Worm (Caenorhabditis elegans) whole organism, young adult: ENCODE measurements around the gene rei-2.

Source experiments
- B0336.3 ChIP-seq: fragments of 200-800 bp; sonication (Bioruptor generic); IDR thresholded peaks from 2 replicates; pipeline ENCODE4 v1.3.6; 2022; ENCODE audit warnings: missing genetic modification characterization, missing compliant biosample characterization
- F39B2.1 ChIP-seq: fragments of 200-800 bp; sonication (Bioruptor generic); IDR thresholded peaks from 2 replicates; pipeline ENCODE4 v1.3.6; 2022; ENCODE audit warnings: missing genetic modification reagents, missing genetic modification characterization, missing compliant biosample characterization
- K11D2.4 ChIP-seq: fragments of 200-800 bp; sonication (Bioruptor generic); IDR thresholded peaks from 2 replicates; pipeline ENCODE4 v1.3.6; 2022; ENCODE audit warnings: missing genetic modification reagents, missing genetic modification characterization, missing compliant biosample characterization
- T07F8.4 ChIP-seq: sonication (generic microtip); optimal IDR thresholded peaks from 2 replicates; lab custom pipeline; 2016; ENCODE audit warnings: mild to moderate bottlenecking, missing genetic modification characterization, moderate library complexity, missing compliant biosample characterization
- T26A5.8 ChIP-seq: sonication (generic microtip); optimal IDR thresholded peaks from 2 replicates; lab custom pipeline; 2016; ENCODE audit warnings: missing genetic modification characterization, missing compliant biosample characterization
- Y53F4B.3 ChIP-seq: fragments of 200-800 bp; sonication (Bioruptor generic); IDR thresholded peaks from 2 replicates; pipeline ENCODE4 v1.3.6; 2022; ENCODE audit warnings: missing genetic modification reagents, missing genetic modification characterization, missing compliant biosample characterization
- ama-1 ChIP-seq, 3 experiments: fragments of 150-350 bp in 1 of 3; sonication (generic microtip) in 2 of 3; optimal IDR thresholded peaks; 2 replicates each; lab custom pipeline; 2014 to 2018; ENCODE audit warnings: missing biosample characterization in 2 of 3, missing genetic modification characterization in 2 of 3, missing genetic modification reagents in 2 of 3
- aptf-2 ChIP-seq: fragments of 200-800 bp; sonication (Bioruptor generic); conservative IDR thresholded peaks from 2 replicates; pipeline ENCODE4 v1.3.6; 2022; ENCODE audit warnings: missing genetic modification reagents, missing genetic modification characterization, missing compliant biosample characterization
- attf-5 ChIP-seq: fragments of 200-800 bp; sonication (Bioruptor generic); optimal IDR thresholded peaks from 2 replicates; lab custom pipeline; 2018; ENCODE audit warnings: mild to moderate bottlenecking, missing genetic modification characterization, missing compliant biosample characterization
- cebp-1 ChIP-seq, 2 experiments: fragments of 200-800 bp in 1 of 2; sonication (Bioruptor generic) in 1 of 2; sonication (generic microtip) in 1 of 2; IDR thresholded peaks in 1 of 2; optimal IDR thresholded peaks in 1 of 2; 2 replicates each; pipeline versions ENCODE4 v1.3.6 to Lab custom; 2017 to 2022; ENCODE audit warnings: missing compliant biosample characterization in 2 of 2, missing genetic modification characterization in 2 of 2, mild to moderate bottlenecking in 1 of 2, missing genetic modification reagents in 1 of 2, moderate library complexity in 1 of 2
- cebp-2 ChIP-seq: fragments of 200-800 bp; sonication (Bioruptor generic); IDR thresholded peaks from 2 replicates; pipeline ENCODE4 v1.3.6; 2022; ENCODE audit warnings: missing genetic modification characterization, missing compliant biosample characterization
- ceh-27 ChIP-seq: fragments of 200-800 bp; sonication (Bioruptor generic); optimal IDR thresholded peaks from 2 replicates; lab custom pipeline; 2018; ENCODE audit warnings: mild to moderate bottlenecking, missing genetic modification characterization, moderate library complexity, missing compliant biosample characterization
- ceh-91 ChIP-seq: fragments of 200-800 bp; sonication (Bioruptor generic); IDR thresholded peaks from 2 replicates; pipeline ENCODE4 v1.3.6; 2022; ENCODE audit warnings: missing genetic modification reagents, missing genetic modification characterization, missing compliant biosample characterization
- dox-1 ChIP-seq: fragments of 200-800 bp; sonication (Bioruptor generic); IDR thresholded peaks from 2 replicates; pipeline ENCODE4 v1.3.6; 2022; ENCODE audit warnings: missing genetic modification reagents, missing genetic modification characterization, missing compliant biosample characterization
- efl-1 ChIP-seq: fragments of 150-350 bp; optimal IDR thresholded peaks from 2 replicates; lab custom pipeline; 2014; ENCODE audit warnings: missing biosample characterization, missing genetic modification reagents, missing genetic modification characterization
- egrh-3 ChIP-seq: fragments of 200-800 bp; sonication (Bioruptor generic); IDR thresholded peaks from 2 replicates; pipeline ENCODE4 v1.3.6; 2022; ENCODE audit warnings: missing genetic modification reagents, missing genetic modification characterization, missing compliant biosample characterization
- hmg-1.2 ChIP-seq: fragments of 200-800 bp; sonication (Bioruptor generic); IDR thresholded peaks from 2 replicates; pipeline ENCODE4 v1.3.6; 2022; ENCODE audit warnings: missing genetic modification reagents, missing genetic modification characterization, missing compliant biosample characterization
- hsf-1 ChIP-seq: fragments of 200-800 bp; sonication (Bioruptor generic); IDR thresholded peaks from 2 replicates; pipeline ENCODE4 v1.3.6; 2022; ENCODE audit warnings: missing genetic modification reagents, missing genetic modification characterization, missing compliant biosample characterization
- let-607 ChIP-seq, 2 experiments: fragments of 200-800 bp in 1 of 2; sonication (Bioruptor generic) in 1 of 2; sonication (generic microtip) in 1 of 2; optimal IDR thresholded peaks; 2 replicates each; lab custom pipeline; 2016 to 2018; ENCODE audit warnings: mild to moderate bottlenecking in 2 of 2, missing compliant biosample characterization in 2 of 2, missing genetic modification characterization in 2 of 2, moderate library complexity in 2 of 2, missing genotype in 1 of 2
- lin-40 ChIP-seq: sonication (generic microtip); optimal IDR thresholded peaks from 2 replicates; lab custom pipeline; 2016; ENCODE audit warnings: missing genetic modification characterization, mild to moderate bottlenecking, missing compliant biosample characterization, missing genotype, missing genetic modification reagents
- lin-54 ChIP-seq: fragments of 200-800 bp; sonication (Bioruptor generic); optimal IDR thresholded peaks from 2 replicates; lab custom pipeline; 2018; ENCODE audit warnings: mild to moderate bottlenecking, missing genetic modification characterization, missing compliant biosample characterization
- mcd-1 ChIP-seq: fragments of 200-800 bp; sonication (Bioruptor generic); IDR thresholded peaks from 2 replicates; pipeline ENCODE4 v1.3.6; 2022; ENCODE audit warnings: missing genetic modification reagents, missing genetic modification characterization, missing compliant biosample characterization
- nhr-120 ChIP-seq: fragments of 200-800 bp; sonication (Bioruptor generic); IDR thresholded peaks from 2 replicates; pipeline ENCODE4 v1.3.6; 2022; ENCODE audit warnings: missing genetic modification characterization, missing compliant biosample characterization
- nhr-80 ChIP-seq: sonication (generic microtip); optimal IDR thresholded peaks from 2 replicates; lab custom pipeline; 2016; ENCODE audit warnings: missing genetic modification characterization, missing compliant biosample characterization
- pbrm-1 ChIP-seq: fragments of 200-800 bp; sonication (Bioruptor generic); IDR thresholded peaks from 2 replicates; pipeline ENCODE4 v1.3.6; 2022; ENCODE audit warnings: missing genetic modification reagents, missing genetic modification characterization, missing compliant biosample characterization
- pha-4 ChIP-seq: fragments of 150-350 bp; sonication (generic microtip); optimal IDR thresholded peaks from 2 replicates; lab custom pipeline; 2014; ENCODE audit warnings: missing biosample characterization, missing genetic modification reagents, missing genetic modification characterization
- rcor-1 ChIP-seq: fragments of 200-800 bp; sonication (Bioruptor generic); IDR thresholded peaks from 2 replicates; pipeline ENCODE4 v1.3.6; 2022; ENCODE audit warnings: missing genetic modification reagents, missing genetic modification characterization, missing compliant biosample characterization
- sea-2 ChIP-seq: fragments of 200-800 bp; sonication (Bioruptor generic); IDR thresholded peaks from 2 replicates; pipeline ENCODE4 v1.3.6; 2022; ENCODE audit warnings: missing genetic modification characterization, missing compliant biosample characterization
- snpc-1.3 ChIP-seq: sonication (generic microtip); optimal IDR thresholded peaks from 2 replicates; lab custom pipeline; 2017; ENCODE audit warnings: missing genetic modification characterization, mild to moderate bottlenecking, missing compliant biosample characterization, antibody characterized with exemption, moderate library complexity, missing genotype, missing genetic modification reagents; ENCODE audit not compliant: insufficient read depth
- snpc-4 ChIP-seq, 5 experiments: fragments of 150-350 bp in 1 of 5; sonication (generic microtip) in 4 of 5; optimal IDR thresholded peaks; 2 replicates each; lab custom pipeline; 2014 to 2018; ENCODE audit warnings: missing genetic modification characterization in 5 of 5, missing biosample characterization in 3 of 5, antibody characterized with exemption in 2 of 5, mild to moderate bottlenecking in 2 of 5, missing compliant biosample characterization in 2 of 5, missing genotype in 2 of 5, moderate library complexity in 2 of 5, missing genetic modification reagents in 1 of 5
- somi-1 ChIP-seq: fragments of 200-800 bp; sonication (Bioruptor generic); optimal IDR thresholded peaks from 2 replicates; lab custom pipeline; 2018; ENCODE audit warnings: mild to moderate bottlenecking, missing genetic modification characterization, missing compliant biosample characterization
- xnd-1 ChIP-seq: sonication (generic microtip); optimal IDR thresholded peaks from 2 replicates; lab custom pipeline; 2016; ENCODE audit warnings: missing genotype, missing genetic modification reagents, missing genetic modification characterization, missing compliant biosample characterization
- zfh-2 ChIP-seq: fragments of 200-800 bp; sonication (Bioruptor generic); conservative IDR thresholded peaks from 2 replicates; pipeline ENCODE4 v1.3.6; 2022; ENCODE audit warnings: missing genetic modification reagents, missing genetic modification characterization, missing compliant biosample characterization
- zim-3 ChIP-seq: sonication (generic microtip); optimal IDR thresholded peaks from 2 replicates; lab custom pipeline; 2017; ENCODE audit warnings: mild to moderate bottlenecking, missing genetic modification characterization, moderate library complexity, missing compliant biosample characterization
- ztf-28 ChIP-seq: fragments of 200-800 bp; sonication (Bioruptor generic); IDR thresholded peaks from 2 replicates; pipeline ENCODE4 v1.3.6; 2022; ENCODE audit warnings: missing genetic modification reagents, missing genetic modification characterization, missing compliant biosample characterization

Gene rei-2

DNA sequence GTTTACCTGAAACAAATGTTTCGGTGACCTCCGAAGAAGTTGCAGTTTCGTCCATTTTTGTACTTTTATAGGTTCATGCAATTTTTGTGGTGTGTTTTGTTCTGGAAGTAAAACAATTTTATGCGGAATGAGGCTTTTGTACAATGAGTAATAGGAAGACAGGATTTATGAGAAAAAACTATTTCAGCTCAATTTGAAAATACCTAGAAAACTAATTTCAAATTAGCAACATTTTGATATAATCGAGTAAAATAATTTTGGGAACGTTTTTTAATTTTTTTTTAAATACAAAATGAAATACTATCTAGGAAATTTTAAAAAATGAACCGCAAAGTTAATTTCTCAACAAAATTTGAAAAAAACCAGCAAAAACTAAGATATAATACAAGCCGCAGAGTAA lies at the start of gene rei-2:
rei-2 (minus strand) TSS at position 101 of the 400 bp plus-strand sequence.
- TF ChIP-seq cebp-2 (GFP tag; lab: Robert Waterston, UW): no peak
- no peak for TF ChIP-seq hsf-1 (GFP tag; lab: Robert Waterston, UW)
- no peak for TF ChIP-seq rcor-1 (GFP tag; lab: Robert Waterston, UW)
- no peak for TF ChIP-seq efl-1
- TF ChIP-seq K11D2.4 (GFP tag; lab: Robert Waterston, UW): no peak
- TF ChIP-seq zim-3 (tag; lab: Kevin White, UChicago): no peak
- no peak for TF ChIP-seq nhr-120
- no peak for TF ChIP-seq aptf-2 (GFP tag; lab: Robert Waterston, UW)
- TF ChIP-seq snpc-1.3 (tag; lab: Kevin White, UChicago): no peak
- TF ChIP-seq xnd-1: no peak
- TF ChIP-seq, all 124 proteins: peak for 0

ce11 chrX:1128503-1129036 lies 40.6 kb upstream of the rei-2 start, which contains the start of gene snx-1:
Gene snx-1 (plus strand): TSS chrX:1128986.
- TF ChIP-seq ceh-91 (GFP tag; lab: Robert Waterston, UW): no peak
- TF ChIP-seq zfh-2 (GFP tag; lab: Robert Waterston, UW): peak; percentile 68
- TF ChIP-seq ceh-27: peak; percentile 40
- TF ChIP-seq somi-1 (GFP tag; lab: Kevin White, UChicago): no peak
- peak; percentile 73 for TF ChIP-seq egrh-3 (GFP tag; lab: Robert Waterston, UW)
- no peak for TF ChIP-seq T26A5.8 (tag; lab: Kevin White, UChicago)
- peak; percentile 5 for TF ChIP-seq pha-4 (tag; lab: Kevin White, UChicago)
- TF ChIP-seq dox-1: peak; percentile 76; the same call in 1 of the 2 replicates
- TF ChIP-seq hmg-1.2 (GFP tag; lab: Robert Waterston, UW): peak; percentile 40; the same call in 1 of the 2 replicates
- peak; percentile 33 for TF ChIP-seq lin-40 (tag; lab: Kevin White, UChicago)
- peak; percentile 90 for TF ChIP-seq mcd-1 (GFP tag; lab: Robert Waterston, UW)
- peak; percentile 23; the same call in 1 of the 2 replicates for TF ChIP-seq pbrm-1
- no peak for TF ChIP-seq snpc-4 (GFP tag; optimal IDR thresholded peaks at IDR 0.05; lab: Kevin White, UChicago)
- TF ChIP-seq snpc-4 (tag; optimal IDR thresholded peaks at IDR 0.05; lab: Kevin White, UChicago): peak in 2 of 4 experiments; percentile 17 to 36
- TF ChIP-seq ztf-28 (GFP tag; lab: Robert Waterston, UW): no peak
- peak; percentile 85 for TF ChIP-seq nhr-80 (tag; lab: Kevin White, UChicago)
- peak; percentile 71 for TF ChIP-seq attf-5 (GFP tag; lab: Kevin White, UChicago)
- TF ChIP-seq B0336.3 (GFP tag; lab: Robert Waterston, UW): 0 out of 2 replicates have a peak, but pooled peaks have one; percentile 19
- TF ChIP-seq cebp-1 (GFP tag; IDR thresholded peaks at IDR 0.05; lab: Robert Waterston, UW): peak; percentile 43; the same call in 1 of the 2 replicates
- peak; percentile 65 for TF ChIP-seq cebp-1 (tag; optimal IDR thresholded peaks at IDR 0.05; lab: Kevin White, UChicago)
- TF ChIP-seq let-607 (tag; optimal IDR thresholded peaks at IDR 0.05; lab: Kevin White, UChicago): peak; percentile 60 to 73

DNA sequence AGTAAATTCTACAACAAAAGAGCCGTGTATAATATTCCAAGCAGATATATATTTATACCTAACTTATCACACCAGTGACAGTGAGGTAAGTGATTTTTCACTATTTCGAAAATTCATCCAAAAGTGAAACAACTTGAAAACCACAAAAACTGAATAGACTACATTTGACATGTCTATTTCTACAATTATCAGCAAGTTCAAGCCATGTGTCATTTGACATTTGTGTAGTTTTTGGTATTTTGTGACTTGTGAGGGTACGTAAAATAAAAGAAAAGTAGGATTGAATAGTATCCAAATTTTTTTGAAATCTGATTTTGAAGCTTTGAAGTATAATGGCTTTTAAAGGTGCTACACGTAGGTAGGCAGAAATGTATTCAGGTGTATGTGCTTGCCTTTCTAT lies 38.3 kb upstream of the rei-2 start:
- TF ChIP-seq Y53F4B.3 (GFP tag; lab: Robert Waterston, UW): no peak
- TF ChIP-seq nhr-80 (tag; lab: Kevin White, UChicago): peak; percentile 31

DNA sequence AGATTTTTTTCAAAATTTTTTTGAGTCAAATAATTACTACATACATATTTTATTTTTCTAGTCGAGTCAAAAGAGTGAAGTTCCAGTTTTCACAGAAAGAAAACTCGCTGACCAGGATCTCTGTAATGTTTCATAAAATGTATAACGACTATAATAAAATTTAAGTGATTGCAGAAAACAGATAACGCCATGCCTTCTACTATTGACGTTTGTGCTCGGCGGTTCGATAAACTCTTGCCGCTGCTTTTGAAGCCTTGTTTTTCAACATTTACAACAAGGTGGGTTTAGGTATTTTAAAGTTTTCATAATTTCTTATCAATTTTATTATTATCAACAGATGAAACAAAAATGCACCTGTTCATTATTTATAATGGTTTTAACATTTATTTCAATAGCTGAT lies 37.5 kb upstream of the rei-2 start, which contains the start of gene lmp-2:
lmp-2 (plus strand) TSS at position 190 of the 400 bp plus-strand sequence.
- TF ChIP-seq ama-1 (optimal IDR thresholded peaks at IDR 0.05; lab: Kevin White, UChicago) (no peak), ama-1 (GFP tag; optimal IDR thresholded peaks at IDR 0.05; lab: Kevin White, UChicago) (no peak), F39B2.1 (GFP tag; lab: Robert Waterston, UW) (no peak), T07F8.4 (no peak), lin-54 (no peak), nhr-80 (tag; lab: Kevin White, UChicago) (peak; percentile 43), sea-2 (GFP tag; lab: Robert Waterston, UW) (no peak)
